Fruit fly (Drosophila melanogaster): Measurements from ENCODE around the gene raskol.

Gene raskol

DNA sequence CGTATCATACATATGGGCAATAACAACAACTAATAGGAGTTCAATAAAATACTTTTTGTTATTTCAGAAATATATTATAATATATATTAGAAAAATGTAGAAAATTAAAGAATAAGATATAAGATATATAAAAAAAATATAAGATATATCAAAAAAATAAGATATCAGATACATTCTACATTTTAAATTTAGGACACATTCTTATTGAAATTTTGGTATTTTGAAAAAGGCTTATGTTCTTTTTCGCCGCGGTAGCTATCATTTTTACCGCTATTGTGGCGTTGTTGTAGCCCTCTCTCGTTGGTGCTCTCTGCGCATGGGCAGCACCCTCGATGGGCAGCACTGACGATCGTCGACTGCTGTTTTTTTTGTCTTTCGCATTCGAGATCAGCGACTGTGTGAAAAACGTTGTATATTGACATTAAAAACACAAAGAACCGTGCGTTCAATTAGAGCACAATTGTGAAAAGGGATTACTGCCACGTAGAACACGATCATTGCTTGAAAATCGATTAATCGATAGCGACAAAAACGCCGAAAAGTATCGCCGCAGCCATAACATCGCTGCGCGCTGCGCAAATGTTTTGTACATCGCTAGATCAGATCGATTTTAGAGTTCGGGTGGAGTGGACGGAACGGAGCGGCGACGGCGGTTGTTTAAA lies 28.0 kb downstream of the raskol start (continued):
- no peak for TF ChIP-seq Drgx (GFP tag; IDR thresholded peaks at IDR 0.05)
- no peak for TF ChIP-seq CG1529 (GFP tag; optimal IDR thresholded peaks at IDR 0.05)
- TF ChIP-seq Trl (optimal IDR thresholded peaks at IDR 0.05) = peak; percentile 28 to 54
- TF ChIP-seq Trl (GFP tag; optimal IDR thresholded peaks at IDR 0.05) = peak; percentile 49
- no peak for TF ChIP-seq fu2 (GFP tag; optimal IDR thresholded peaks at IDR 0.05)
- no peak for TF ChIP-seq Nf-YB (GFP tag; optimal IDR thresholded peaks at IDR 0.05)
- no peak for TF ChIP-seq btn (GFP tag; optimal IDR thresholded peaks at IDR 0.05)
- TF ChIP-seq Adf1 (GFP tag; IDR thresholded peaks at IDR 0.05) = peak; percentile 75
- TF ChIP-seq CG5953 (GFP tag; IDR thresholded peaks at IDR 0.05) = no peak
- peak; percentile 49 for TF ChIP-seq odd (GFP tag; optimal IDR thresholded peaks at IDR 0.05)
- TF ChIP-seq ro (GFP tag; IDR thresholded peaks at IDR 0.05) = no peak
- TF ChIP-seq vnd (GFP tag; IDR thresholded peaks at IDR 0.05; ENCODE audit: partially characterized antibody) = peak; percentile 92
- TF ChIP-seq Dip3 (GFP tag; optimal IDR thresholded peaks at IDR 0.05) = no peak
- no peak for TF ChIP-seq CG3407 (GFP tag; optimal IDR thresholded peaks at IDR 0.05)
- TF ChIP-seq CG16863 (GFP tag; optimal IDR thresholded peaks at IDR 0.05) = peak; percentile 31
- TF ChIP-seq CG15269 (tag; optimal IDR thresholded peaks at IDR 0.05) = peak; percentile 74
- TF ChIP-seq schlank (tag; optimal IDR thresholded peaks at IDR 0.05) = no peak
- TF ChIP-seq CG3838 (GFP tag; optimal IDR thresholded peaks at IDR 0.05) = no peak
- peak; percentile 33; the same call in 1 of the 2 replicates for TF ChIP-seq Rx (GFP tag; IDR thresholded peaks at IDR 0.05)
- TF ChIP-seq pita (GFP tag; optimal IDR thresholded peaks at IDR 0.05) = no peak
- TF ChIP-seq yki (optimal IDR thresholded peaks at IDR 0.05) = peak; percentile 25
- TF ChIP-seq run (tag; optimal IDR thresholded peaks at IDR 0.05) = peak; percentile 20
- TF ChIP-seq Nf-YC (tag; optimal IDR thresholded peaks at IDR 0.05) = peak; percentile 11
- TF ChIP-seq gsb (GFP tag; IDR thresholded peaks at IDR 0.05) = no peak
- no peak for TF ChIP-seq hth (optimal IDR thresholded peaks at IDR 0.05)
- peak; percentile 95 for TF ChIP-seq CG6791 (GFP tag; IDR thresholded peaks at IDR 0.05; ENCODE audit: partially characterized antibody)
- TF ChIP-seq corto (GFP tag; optimal IDR thresholded peaks at IDR 0.05) = no peak
- TF ChIP-seq Ada2b (GFP tag; IDR thresholded peaks at IDR 0.05) = peak; percentile 35; the same call in 1 of the 2 replicates
- TF ChIP-seq nmo (GFP tag; optimal IDR thresholded peaks at IDR 0.05) = peak; percentile 24
- no peak for TF ChIP-seq zfh2 (GFP tag; optimal IDR thresholded peaks at IDR 0.05)
- TF ChIP-seq BtbVII (GFP tag; optimal IDR thresholded peaks at IDR 0.05) = no peak
- TF ChIP-seq dpn (GFP tag; optimal IDR thresholded peaks at IDR 0.05) = peak; percentile 32 to 35
- TF ChIP-seq CG8944 (GFP tag; optimal IDR thresholded peaks at IDR 0.05) = no peak
- TF ChIP-seq Dbx (GFP tag; IDR thresholded peaks at IDR 0.05) = 0 out of 3 replicates have a peak, but pooled peaks have one; percentile 35
- TF ChIP-seq CG17568 (GFP tag; optimal IDR thresholded peaks at IDR 0.05) = no peak
- peak; percentile 95 for TF ChIP-seq Sry-δ (GFP tag; optimal IDR thresholded peaks at IDR 0.05)
- peak; percentile 97 for TF ChIP-seq CG11696 (GFP tag; IDR thresholded peaks at IDR 0.05)
- TF ChIP-seq CG7556 (GFP tag; optimal IDR thresholded peaks at IDR 0.05) = peak; percentile 72
- TF ChIP-seq Blimp-1 (GFP tag; optimal IDR thresholded peaks at IDR 0.05) = peak; percentile 53
- TF ChIP-seq CG7357 (GFP tag; IDR thresholded peaks at IDR 0.05) = no peak
- TF ChIP-seq onecut (GFP tag; IDR thresholded peaks at IDR 0.05) = peak; percentile 85
- TF ChIP-seq Side (GFP tag; optimal IDR thresholded peaks at IDR 0.05) = no peak
- TF ChIP-seq ftz-f1 (GFP tag; optimal IDR thresholded peaks at IDR 0.05) = no peak
- TF ChIP-seq CG4360 (GFP tag; IDR thresholded peaks at IDR 0.05) = no peak
- TF ChIP-seq tin (GFP tag; optimal IDR thresholded peaks at IDR 0.05) = peak; percentile 19
- TF ChIP-seq Dref (GFP tag; IDR thresholded peaks at IDR 0.05) = peak; percentile 89
- no peak for TF ChIP-seq ab (GFP tag; optimal IDR thresholded peaks at IDR 0.05)
- no peak for TF ChIP-seq HLH54F (GFP tag; optimal IDR thresholded peaks at IDR 0.05)
- TF ChIP-seq gt (GFP tag; IDR thresholded peaks at IDR 0.05) = no peak
- peak; percentile 61 for TF ChIP-seq grn (GFP tag; optimal IDR thresholded peaks at IDR 0.05)
- TF ChIP-seq CG12236 (GFP tag; optimal IDR thresholded peaks at IDR 0.05) = no peak
- peak in 1 of 2 experiments; percentile 33 for TF ChIP-seq chif (GFP tag; optimal IDR thresholded peaks at IDR 0.05)
